Worm (Caenorhabditis elegans) whole organism, L2 larva: ENCODE data around the gene T03G6.1.

Experiments used
- C34F6.9 ChIP-seq: fragments of 150-350 bp; optimal IDR thresholded peaks from 2 replicates; lab custom pipeline; 2014; ENCODE audit warnings: missing biosample characterization, missing genetic modification characterization
- F13H6.1 ChIP-seq: sonication (generic microtip); optimal IDR thresholded peaks from 2 replicates; lab custom pipeline; 2016; ENCODE audit warnings: missing genetic modification characterization, missing compliant biosample characterization
- R02D3.7 ChIP-seq: fragments of 150-350 bp; optimal IDR thresholded peaks from 2 replicates; lab custom pipeline; 2014; ENCODE audit warnings: missing biosample characterization, missing genetic modification characterization
- ZK546.5 ChIP-seq: sonication (generic microtip); optimal IDR thresholded peaks from 2 replicates; lab custom pipeline; 2017; ENCODE audit warnings: missing biosample characterization, missing genetic modification characterization
- alr-1 ChIP-seq: fragments of 150-350 bp; optimal IDR thresholded peaks from 2 replicates; lab custom pipeline; 2014; ENCODE audit warnings: missing biosample characterization, missing genetic modification characterization
- aly-2 ChIP-seq: fragments of 150-350 bp; optimal IDR thresholded peaks from 2 replicates; lab custom pipeline; 2014; ENCODE audit warnings: missing biosample characterization, missing genetic modification characterization
- ama-1 ChIP-seq: fragments of 150-350 bp; optimal IDR thresholded peaks from 2 replicates; lab custom pipeline; 2018; ENCODE audit warnings: inconsistent platforms
- blmp-1 ChIP-seq: sonication (generic microtip); optimal IDR thresholded peaks from 2 replicates; lab custom pipeline; 2017; ENCODE audit warnings: missing genetic modification characterization, mild to moderate bottlenecking, missing compliant biosample characterization, antibody characterized with exemption, moderate library complexity; ENCODE audit not compliant: insufficient read depth
- ceh-16 ChIP-seq: fragments of 150-350 bp; optimal IDR thresholded peaks from 2 replicates; lab custom pipeline; 2014; ENCODE audit warnings: missing biosample characterization, missing genetic modification characterization
- ceh-82 ChIP-seq: fragments of 150-350 bp; optimal IDR thresholded peaks from 2 replicates; lab custom pipeline; 2014; ENCODE audit warnings: missing biosample characterization, missing genetic modification characterization
- crh-2 ChIP-seq: sonication (generic microtip); optimal IDR thresholded peaks from 2 replicates; lab custom pipeline; 2017; ENCODE audit warnings: missing biosample characterization, missing genetic modification characterization
- dmd-4 ChIP-seq: sonication (generic microtip); optimal IDR thresholded peaks from 2 replicates; lab custom pipeline; 2017; ENCODE audit warnings: missing biosample characterization, missing genetic modification characterization
- egl-27 ChIP-seq: sonication (generic microtip); optimal IDR thresholded peaks from 3 replicates; lab custom pipeline; 2017; ENCODE audit warnings: missing biosample characterization, missing genetic modification reagents, missing genetic modification characterization
- elt-3 ChIP-seq: sonication (generic microtip); optimal IDR thresholded peaks from 2 replicates; lab custom pipeline; 2017; ENCODE audit warnings: missing biosample characterization, missing genetic modification characterization
- fos-1 ChIP-seq: fragments of 150-350 bp; optimal IDR thresholded peaks from 2 replicates; lab custom pipeline; 2014; ENCODE audit warnings: missing biosample characterization, missing genetic modification characterization
- lin-13 ChIP-seq: fragments of 150-350 bp; optimal IDR thresholded peaks from 2 replicates; lab custom pipeline; 2014; ENCODE audit warnings: missing biosample characterization, missing genetic modification reagents, missing genetic modification characterization
- lin-39 ChIP-seq: fragments of 150-350 bp; optimal IDR thresholded peaks from 2 replicates; lab custom pipeline; 2014; ENCODE audit warnings: missing biosample characterization, missing genetic modification reagents, missing genetic modification characterization
- lsy-2 ChIP-seq, 2 experiments: fragments of 150-350 bp in 1 of 2; sonication (generic microtip) in 1 of 2; optimal IDR thresholded peaks; 2 replicates each; lab custom pipeline; 2014 to 2017; ENCODE audit warnings: missing biosample characterization in 2 of 2, missing genetic modification characterization in 2 of 2
- mab-5 ChIP-seq: fragments of 150-350 bp; optimal IDR thresholded peaks from 2 replicates; lab custom pipeline; 2014; ENCODE audit warnings: missing biosample characterization, missing genetic modification characterization
- mdl-1 ChIP-seq, 2 experiments: fragments of 150-350 bp in 1 of 2; sonication (generic microtip) in 1 of 2; optimal IDR thresholded peaks; 2 replicates each; lab custom pipeline; 2017; ENCODE audit warnings: missing biosample characterization in 2 of 2, missing genetic modification characterization in 2 of 2
- nhr-10 ChIP-seq: sonication (generic microtip); optimal IDR thresholded peaks from 2 replicates; lab custom pipeline; 2017; ENCODE audit warnings: missing biosample characterization, missing genetic modification characterization
- nhr-11 ChIP-seq: fragments of 150-350 bp; optimal IDR thresholded peaks from 2 replicates; lab custom pipeline; 2014; ENCODE audit warnings: missing biosample characterization, missing genetic modification characterization
- nhr-12 ChIP-seq: fragments of 150-350 bp; optimal IDR thresholded peaks from 2 replicates; lab custom pipeline; 2014; ENCODE audit warnings: missing biosample characterization, missing genetic modification characterization
- nhr-129 ChIP-seq: fragments of 150-350 bp; optimal IDR thresholded peaks from 2 replicates; lab custom pipeline; 2014; ENCODE audit warnings: missing biosample characterization, missing genetic modification characterization
- nhr-23 ChIP-seq: fragments of 150-350 bp; optimal IDR thresholded peaks from 2 replicates; lab custom pipeline; 2014; ENCODE audit warnings: missing biosample characterization, missing genetic modification reagents, missing genetic modification characterization
- nhr-237 ChIP-seq: fragments of 150-350 bp; optimal IDR thresholded peaks from 2 replicates; lab custom pipeline; 2014; ENCODE audit warnings: missing biosample characterization, missing genetic modification characterization
- nhr-6 ChIP-seq: fragments of 150-350 bp; optimal IDR thresholded peaks from 2 replicates; lab custom pipeline; 2014; ENCODE audit warnings: missing biosample characterization, missing genetic modification characterization
- sem-4 ChIP-seq: fragments of 150-350 bp; optimal IDR thresholded peaks from 2 replicates; lab custom pipeline; 2014; ENCODE audit warnings: missing biosample characterization, missing genetic modification reagents, missing genetic modification characterization
- sma-3 ChIP-seq: sonication (generic microtip); optimal IDR thresholded peaks from 2 replicates; lab custom pipeline; 2016; ENCODE audit warnings: missing genetic modification reagents, missing genetic modification characterization, missing compliant biosample characterization
- sma-9 ChIP-seq, 2 experiments: fragments of 150-350 bp in 1 of 2; sonication (generic microtip) in 1 of 2; optimal IDR thresholded peaks; 2 replicates each; lab custom pipeline; 2014 to 2016; ENCODE audit warnings: missing genetic modification characterization in 2 of 2, mild to moderate bottlenecking in 1 of 2, missing biosample characterization in 1 of 2, missing compliant biosample characterization in 1 of 2, missing genetic modification reagents in 1 of 2, moderate library complexity in 1 of 2
- snpc-4 ChIP-seq: fragments of 150-350 bp; optimal IDR thresholded peaks from 2 replicates; lab custom pipeline; 2014; ENCODE audit warnings: missing biosample characterization, missing genetic modification characterization
- unc-55 ChIP-seq: fragments of 150-350 bp; sonication (generic microtip); optimal IDR thresholded peaks from 3 replicates; lab custom pipeline; 2014; ENCODE audit warnings: missing biosample characterization, missing genetic modification reagents, missing genetic modification characterization
- unc-62 ChIP-seq: fragments of 150-350 bp; optimal IDR thresholded peaks from 2 replicates; lab custom pipeline; 2014; ENCODE audit warnings: missing biosample characterization, missing genetic modification reagents, missing genetic modification characterization
- zag-1 ChIP-seq: fragments of 150-350 bp; optimal IDR thresholded peaks from 2 replicates; lab custom pipeline; 2014; ENCODE audit warnings: missing biosample characterization, missing genetic modification characterization
- ztf-1 ChIP-seq: fragments of 200-800 bp; sonication (Bioruptor generic); conservative IDR thresholded peaks from 2 replicates; pipeline ENCODE4 v1.3.6; 2022; ENCODE audit warnings: missing genetic modification characterization, missing compliant biosample characterization
- ztf-11 ChIP-seq: sonication (generic microtip); optimal IDR thresholded peaks from 2 replicates; lab custom pipeline; 2017; ENCODE audit warnings: missing biosample characterization, missing genetic modification characterization
- ztf-4 ChIP-seq: fragments of 150-350 bp; optimal IDR thresholded peaks from 2 replicates; lab custom pipeline; 2014; ENCODE audit warnings: missing biosample characterization, missing genetic modification characterization

Gene T03G6.1

DNA sequence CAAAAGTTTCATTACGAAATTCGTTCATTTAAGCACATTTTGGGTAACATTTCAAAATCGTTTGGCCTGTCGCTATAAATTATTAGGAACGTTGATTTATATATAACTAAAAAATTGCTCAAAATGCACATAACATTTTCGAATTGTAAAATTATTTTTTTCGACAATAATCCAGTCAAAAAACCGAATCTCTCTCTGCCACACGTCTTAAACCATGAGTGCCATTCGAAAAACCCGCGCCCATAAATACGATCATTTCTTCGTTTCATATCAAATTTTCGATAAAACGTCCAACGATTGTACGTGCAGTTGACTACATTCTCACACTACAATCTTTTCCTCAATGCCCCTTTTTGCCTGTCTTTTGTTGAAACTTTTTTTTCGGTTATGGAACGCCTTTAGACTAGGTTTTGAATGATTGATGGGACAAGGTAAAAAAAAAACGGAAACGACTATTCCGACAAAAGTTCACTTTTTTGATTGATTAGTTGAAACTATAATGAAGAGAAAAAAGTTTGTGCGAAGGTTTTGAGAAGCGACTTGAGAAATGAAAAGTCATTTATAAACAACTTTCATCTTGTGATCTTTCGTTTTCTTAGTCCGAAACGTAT lies 15.3 kb upstream of the T03G6.1 start:
- peak; percentile 28 for TF ChIP-seq crh-2 (tag; lab: Kevin White, UChicago)
- no peak for TF ChIP-seq mab-5 (tag; lab: Kevin White, UChicago)
- peak; percentile 70 for TF ChIP-seq ama-1 (lab: Kevin White, UChicago)
- no peak for TF ChIP-seq lin-13 (GFP tag; lab: Kevin White, UChicago)
- no peak for TF ChIP-seq F13H6.1
- TF ChIP-seq sma-9 (GFP tag; optimal IDR thresholded peaks at IDR 0.05; lab: Kevin White, UChicago) = peak; percentile 23
- no peak for TF ChIP-seq sma-9 (tag; optimal IDR thresholded peaks at IDR 0.05; lab: Kevin White, UChicago)
- TF ChIP-seq nhr-129 = peak; percentile 27

DNA sequence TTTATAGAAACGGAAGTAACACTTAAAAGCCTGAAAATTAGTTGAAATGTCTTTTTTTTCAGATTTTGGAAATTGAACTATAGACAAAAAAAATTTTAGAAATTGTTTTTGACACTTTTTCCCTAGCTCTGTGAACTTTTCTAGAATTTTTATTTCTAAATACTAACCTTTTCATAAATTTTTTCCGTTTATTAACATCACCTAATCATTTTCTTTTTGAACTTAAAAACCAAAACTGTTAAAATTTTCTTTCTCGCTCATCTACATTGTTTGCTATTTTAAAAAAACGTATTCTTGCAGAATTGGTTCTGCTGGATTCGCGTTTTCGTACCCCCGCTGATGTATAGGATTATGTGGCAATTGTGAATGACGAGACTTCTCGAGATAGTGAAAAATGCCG lies 14.3 kb upstream of the T03G6.1 start, which contains the start of the genes nhr-40 and T03G6.7:
nhr-40 (plus strand) TSS at position 301 of the 400 bp plus-strand sequence.
T03G6.7 (plus strand) TSS at position 337 of the 400 bp plus-strand sequence.
- no peak for TF ChIP-seq R02D3.7
- TF ChIP-seq C34F6.9 = no peak
- TF ChIP-seq ZK546.5 (tag; lab: Kevin White, UChicago) = no peak
- no peak for TF ChIP-seq snpc-4
- no peak for TF ChIP-seq ceh-16 (tag; lab: Kevin White, UChicago)
- TF ChIP-seq unc-62 (GFP tag; lab: Kevin White, UChicago) = no peak
- no peak for TF ChIP-seq ztf-11 (tag; lab: Kevin White, UChicago)

DNA sequence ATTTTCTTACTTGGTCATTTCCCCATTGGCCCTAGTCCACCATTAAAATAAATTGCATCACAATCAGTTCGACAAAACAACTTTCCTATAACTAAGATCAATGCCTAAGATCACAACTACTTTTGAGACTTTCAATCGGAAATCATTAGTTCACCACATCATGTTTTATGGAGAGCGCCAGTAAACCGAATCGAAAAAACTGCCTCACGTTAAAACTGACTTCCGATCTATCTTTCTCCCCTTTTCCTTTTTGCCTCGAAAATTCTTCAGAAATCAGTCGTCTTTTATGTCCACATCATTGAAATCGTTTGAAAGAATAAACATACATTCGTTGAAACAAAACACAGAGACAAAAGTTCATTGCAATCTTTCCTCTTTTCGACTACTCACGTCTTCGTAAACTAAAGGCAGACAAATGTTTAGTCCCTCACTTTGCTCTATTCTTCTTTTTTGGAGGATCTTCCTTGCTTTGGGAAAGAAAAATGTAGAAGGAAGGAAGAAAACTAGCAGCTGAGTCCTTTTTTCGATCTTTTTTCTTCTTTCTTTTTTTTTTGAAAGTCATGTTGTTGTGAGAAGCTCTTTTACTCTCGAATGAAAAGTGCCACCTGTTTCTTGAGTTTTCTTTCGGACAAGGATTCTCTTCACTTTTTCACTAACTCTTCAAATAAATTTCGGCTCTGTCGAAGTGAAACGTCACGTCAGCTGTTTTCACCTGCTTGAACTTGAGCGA lies 12.8 kb upstream of the T03G6.1 start:
- TF ChIP-seq mdl-1 (tag; optimal IDR thresholded peaks at IDR 0.05; lab: Kevin White, UChicago) (no peak), C34F6.9 (peak; percentile 58), lsy-2 (tag; optimal IDR thresholded peaks at IDR 0.05; lab: Kevin White, UChicago) (peak in 1 of 2 experiments; percentile 40), nhr-10 (tag; lab: Kevin White, UChicago) (no peak), egl-27 (tag; lab: Kevin White, UChicago) (no peak), lin-13 (GFP tag; lab: Kevin White, UChicago) (peak; percentile 30), fos-1 (tag; lab: Kevin White, UChicago) (no peak), nhr-6 (tag; lab: Kevin White, UChicago) (peak; percentile 2), sma-3 (GFP tag; lab: Kevin White, UChicago) (no peak), nhr-23 (tag; lab: Kevin White, UChicago) (no peak), ztf-4 (tag; lab: Kevin White, UChicago) (no peak), nhr-12 (tag; lab: Kevin White, UChicago) (no peak), elt-3 (tag; lab: Kevin White, UChicago) (no peak), ama-1 (lab: Kevin White, UChicago) (no peak), snpc-4 (no peak), alr-1 (no peak), mab-5 (tag; lab: Kevin White, UChicago) (peak; percentile 34), nhr-11 (tag; lab: Kevin White, UChicago) (no peak), unc-55 (GFP tag; lab: Kevin White, UChicago) (peak; percentile 79), sem-4 (peak; percentile 40), zag-1 (tag; lab: Kevin White, UChicago) (peak; percentile 47), unc-62 (GFP tag; lab: Kevin White, UChicago) (no peak), nhr-129 (peak; percentile 52), sma-9 (GFP tag; optimal IDR thresholded peaks at IDR 0.05; lab: Kevin White, UChicago) (no peak), sma-9 (tag; optimal IDR thresholded peaks at IDR 0.05; lab: Kevin White, UChicago) (no peak), ceh-16 (tag; lab: Kevin White, UChicago) (no peak), crh-2 (tag; lab: Kevin White, UChicago) (peak; percentile 23), ztf-1 (GFP tag; lab: Robert Waterston, UW) (no peak), ceh-82 (tag; lab: Kevin White, UChicago) (no peak), F13H6.1 (peak; percentile 43)

DNA sequence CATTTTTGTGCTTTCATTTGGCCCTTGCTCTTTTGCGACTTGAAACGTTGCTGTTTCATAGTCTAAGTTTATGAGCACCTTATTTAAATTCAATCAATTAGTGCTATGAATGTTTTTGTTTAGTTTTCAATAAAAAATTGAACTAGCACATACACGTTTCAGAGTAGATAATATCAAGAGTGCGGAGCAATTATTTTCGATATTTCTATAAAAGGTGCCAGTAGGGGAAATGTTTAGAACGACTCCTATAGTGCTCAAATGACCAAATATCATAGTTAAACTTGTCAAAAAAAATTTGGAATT lies 12.3 kb upstream of the T03G6.1 start:
- TF ChIP-seq elt-3 (tag; lab: Kevin White, UChicago) (no peak), ztf-1 (GFP tag; lab: Robert Waterston, UW) (no peak), dmd-4 (tag; lab: Kevin White, UChicago) (no peak), R02D3.7 (no peak), lin-39 (tag; lab: Kevin White, UChicago) (no peak), C34F6.9 (no peak), blmp-1 (tag; lab: Kevin White, UChicago) (no peak), egl-27 (tag; lab: Kevin White, UChicago) (no peak), F13H6.1 (no peak), nhr-237 (tag; lab: Kevin White, UChicago) (no peak), sma-3 (GFP tag; lab: Kevin White, UChicago) (no peak), ama-1 (lab: Kevin White, UChicago) (no peak), nhr-23 (tag; lab: Kevin White, UChicago) (no peak), aly-2 (tag; lab: Kevin White, UChicago) (no peak), mdl-1 (tag; optimal IDR thresholded peaks at IDR 0.05; lab: Kevin White, UChicago) (no peak), alr-1 (no peak)
